Worm (Caenorhabditis elegans) whole organism, L2 larva: ENCODE data around the gene R09E10.2.

Experiments used
- ama-1 ChIP-seq: fragments of 150-350 bp; optimal IDR thresholded peaks from 2 replicates; lab custom pipeline; 2018; ENCODE audit warnings: inconsistent platforms
- ceh-16 ChIP-seq: fragments of 150-350 bp; optimal IDR thresholded peaks from 2 replicates; lab custom pipeline; 2014; ENCODE audit warnings: missing biosample characterization, missing genetic modification characterization
- elt-3 ChIP-seq: sonication (generic microtip); optimal IDR thresholded peaks from 2 replicates; lab custom pipeline; 2017; ENCODE audit warnings: missing biosample characterization, missing genetic modification characterization
- mdl-1 ChIP-seq, 2 experiments: fragments of 150-350 bp in 1 of 2; sonication (generic microtip) in 1 of 2; optimal IDR thresholded peaks; 2 replicates each; lab custom pipeline; 2017; ENCODE audit warnings: missing biosample characterization in 2 of 2, missing genetic modification characterization in 2 of 2
- snpc-4 ChIP-seq: fragments of 150-350 bp; optimal IDR thresholded peaks from 2 replicates; lab custom pipeline; 2014; ENCODE audit warnings: missing biosample characterization, missing genetic modification characterization
- unc-39 ChIP-seq: fragments of 150-350 bp; optimal IDR thresholded peaks from 2 replicates; lab custom pipeline; 2014; ENCODE audit warnings: missing biosample characterization, missing genetic modification characterization
- unc-62 ChIP-seq: fragments of 150-350 bp; optimal IDR thresholded peaks from 2 replicates; lab custom pipeline; 2014; ENCODE audit warnings: missing biosample characterization, missing genetic modification reagents, missing genetic modification characterization

- TF ChIP-seq mdl-1 (tag; optimal IDR thresholded peaks at IDR 0.05; lab: Kevin White, UChicago): no peak
- TF ChIP-seq ama-1: no peak
- no peak for TF ChIP-seq ceh-16 (tag; lab: Kevin White, UChicago)
- no peak for TF ChIP-seq unc-39 (tag; lab: Kevin White, UChicago)
- TF ChIP-seq unc-62 (GFP tag; lab: Kevin White, UChicago): no peak
- TF ChIP-seq snpc-4: no peak
- no peak for TF ChIP-seq elt-3 (tag; lab: Kevin White, UChicago)
Measured at ce11 chrIV:10281482-10281881, 36.6 kb downstream of the R09E10.2 start, which contains the start of gene thk-1.
